Worm (Caenorhabditis elegans): ENCODE measurements around the gene dhhc-4.

DNA sequence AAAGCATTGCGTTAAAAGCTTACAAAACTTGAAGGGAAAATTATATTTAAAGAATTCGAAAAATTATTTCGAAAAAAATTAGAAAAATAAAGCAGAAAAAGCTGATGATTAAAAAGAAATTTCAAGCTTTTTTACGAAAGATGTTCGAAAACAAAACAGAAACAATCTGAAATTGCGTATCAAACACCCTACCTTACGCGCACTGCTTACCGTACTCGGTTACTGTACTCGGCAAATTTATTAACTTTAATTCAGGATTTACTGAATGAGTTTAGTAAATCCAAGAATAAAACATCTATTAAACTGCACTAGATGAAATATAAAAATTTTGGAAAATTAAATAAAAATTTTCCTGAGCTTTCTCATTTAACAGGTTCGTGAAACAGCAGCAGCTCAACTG lies 5.1 kb downstream of the dhhc-4 start:
- TF ChIP-seq W03F9.2 (tag; optimal IDR thresholded peaks at IDR 0.05) (no peak), dao-5 (tag; optimal IDR thresholded peaks at IDR 0.05) (no peak)
